Worm (Caenorhabditis elegans): ENCODE measurements around the gene B0336.13.

B0336.13 gene

ce11 chrIII:5715467-5715866 lies 21.6 kb downstream of the B0336.13 start (continued):
- no peak for TF ChIP-seq nhr-42 (GFP tag; IDR thresholded peaks at IDR 0.05)
- peak; percentile 74 for TF ChIP-seq mes-2 (tag; optimal IDR thresholded peaks at IDR 0.05; ENCODE audit: poor library complexity, severe bottlenecking)
- peak; percentile 48 for TF ChIP-seq lin-13 (GFP tag; optimal IDR thresholded peaks at IDR 0.05)
- no peak for TF ChIP-seq ceh-20 (GFP tag; IDR thresholded peaks at IDR 0.05)
- peak; percentile 80 for TF ChIP-seq hlh-11 (tag; optimal IDR thresholded peaks at IDR 0.05)
- TF ChIP-seq aly-2 (tag; optimal IDR thresholded peaks at IDR 0.05) = no peak
- TF ChIP-seq lin-39 (tag; optimal IDR thresholded peaks at IDR 0.05) = no peak
- TF ChIP-seq mep-1 (tag; optimal IDR thresholded peaks at IDR 0.05) = peak; percentile 74
- TF ChIP-seq daf-16 (GFP tag; optimal IDR thresholded peaks at IDR 0.05) = no peak
- peak; percentile 6 for TF ChIP-seq daf-16 (tag; optimal IDR thresholded peaks at IDR 0.05)
- peak; percentile 38 for TF ChIP-seq jun-1 (tag; optimal IDR thresholded peaks at IDR 0.05)
- TF ChIP-seq nhr-25 (tag; optimal IDR thresholded peaks at IDR 0.05; ENCODE audit: borderline replicate concordance, insufficient read depth) = peak; percentile 32
- TF ChIP-seq ceh-82 (tag; optimal IDR thresholded peaks at IDR 0.05) = no peak
- no peak; the same call in none of the 2 replicates for TF ChIP-seq hmg-1.1 (GFP tag; IDR thresholded peaks at IDR 0.05)
- TF ChIP-seq madf-5 (GFP tag; IDR thresholded peaks at IDR 0.05) = no peak
- no peak for TF ChIP-seq zfp-2 (tag; optimal IDR thresholded peaks at IDR 0.05)
- TF ChIP-seq R02D3.7 (tag; optimal IDR thresholded peaks at IDR 0.05) = no peak
- TF ChIP-seq zfp-3 (GFP tag; conservative IDR thresholded peaks at IDR 0.05) = no peak
- TF ChIP-seq ceh-28 (tag; optimal IDR thresholded peaks at IDR 0.05) = peak; percentile 9
- peak; percentile 37 to 68 for TF ChIP-seq lsy-2 (tag; optimal IDR thresholded peaks at IDR 0.05)
- TF ChIP-seq hif-1 (tag; optimal IDR thresholded peaks at IDR 0.05) = peak in 1 of 2 experiments; percentile 72
- TF ChIP-seq ceh-62 (tag; optimal IDR thresholded peaks at IDR 0.05) = no peak
- TF ChIP-seq dmd-9 (GFP tag; IDR thresholded peaks at IDR 0.05) = no peak
- peak; percentile 41 for TF ChIP-seq nhr-48 (tag; optimal IDR thresholded peaks at IDR 0.05)
- TF ChIP-seq ZK337.2 (GFP tag; IDR thresholded peaks at IDR 0.05) = no peak
- TF ChIP-seq tag-97 (GFP tag; IDR thresholded peaks at IDR 0.05) = no peak
- no peak for TF ChIP-seq nhr-237 (tag; optimal IDR thresholded peaks at IDR 0.05)
- TF ChIP-seq Y5F2A.4 (GFP tag; optimal IDR thresholded peaks at IDR 0.05) = peak; percentile 20
- TF ChIP-seq saeg-2 (GFP tag; IDR thresholded peaks at IDR 0.05) = no peak
- TF ChIP-seq fos-1 (tag; optimal IDR thresholded peaks at IDR 0.05) = no peak
- peak; percentile 39 for TF ChIP-seq dmd-6 (GFP tag; IDR thresholded peaks at IDR 0.05)
- 0 out of 2 replicates have a peak, but pooled peaks have one; percentile 9 for TF ChIP-seq arid-1 (GFP tag; conservative IDR thresholded peaks at IDR 0.05)
- peak; percentile 55 for TF ChIP-seq nhr-28 (tag; optimal IDR thresholded peaks at IDR 0.05)
- TF ChIP-seq unc-39 (tag; optimal IDR thresholded peaks at IDR 0.05) = no peak
- peak; percentile 17; the same call in 1 of the 2 replicates for TF ChIP-seq pha-4 (GFP tag; IDR thresholded peaks at IDR 0.05)
- no peak for TF ChIP-seq pha-4 (tag; optimal IDR thresholded peaks at IDR 0.05)
- TF ChIP-seq nhr-76 (tag; optimal IDR thresholded peaks at IDR 0.05) = no peak
- TF ChIP-seq nhr-10 (tag; optimal IDR thresholded peaks at IDR 0.05) = no peak
- TF ChIP-seq ces-1 (GFP tag; optimal IDR thresholded peaks at IDR 0.05) = no peak
- no peak for TF ChIP-seq lin-29 (GFP tag; IDR thresholded peaks at IDR 0.05)
- peak; percentile 57; the same call in 1 of the 2 replicates for TF ChIP-seq snpc-1.2 (GFP tag; IDR thresholded peaks at IDR 0.05)
- TF ChIP-seq set-16 (GFP tag; IDR thresholded peaks at IDR 0.05) = peak; percentile 70
- TF ChIP-seq lim-7 (GFP tag; IDR thresholded peaks at IDR 0.05) = no peak
- TF ChIP-seq aha-1 (tag) = peak; percentile 98
- no peak for TF ChIP-seq mxl-2 (GFP tag; conservative IDR thresholded peaks at IDR 0.05)
- no peak for TF ChIP-seq spr-3 (GFP tag; optimal IDR thresholded peaks at IDR 0.05)
- no peak for TF ChIP-seq daf-12 (tag; optimal IDR thresholded peaks at IDR 0.05)
- no peak for TF ChIP-seq F26F4.8 (GFP tag; conservative IDR thresholded peaks at IDR 0.05)
- no peak for TF ChIP-seq ztf-11 (tag; optimal IDR thresholded peaks at IDR 0.05)
- TF ChIP-seq ctbp-1 (GFP tag; IDR thresholded peaks at IDR 0.05) = no peak; the same call in 1 of the 2 replicates
- peak; percentile 69 for TF ChIP-seq T26A8.4 (GFP tag; IDR thresholded peaks at IDR 0.05)
- no peak for TF ChIP-seq tra-1 (GFP tag; IDR thresholded peaks at IDR 0.05)
